Worm (Caenorhabditis elegans): ENCODE measurements around the gene W02A2.5.

Gene W02A2.5

DNA sequence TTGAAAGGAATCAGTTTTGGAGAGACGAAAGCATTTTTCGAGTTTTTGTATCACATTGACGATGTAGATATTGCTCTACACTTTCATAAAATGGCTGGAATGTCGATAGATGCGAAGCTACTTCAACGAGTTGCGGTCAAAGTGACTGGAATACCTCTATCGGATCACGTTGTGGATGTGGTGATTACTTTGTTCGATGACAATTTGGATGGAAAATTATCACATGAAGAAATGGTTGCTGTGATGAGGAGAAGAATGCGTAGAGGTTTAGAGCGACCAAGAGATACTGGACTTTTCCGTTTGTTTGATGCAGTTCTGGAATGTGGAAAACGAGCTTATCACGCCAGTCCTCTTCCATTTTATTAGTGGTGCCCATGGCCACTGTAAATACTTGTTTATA, 43.0 kb upstream of the W02A2.5 start:
- TF ChIP-seq unc-86 (tag; optimal IDR thresholded peaks at IDR 0.05) (no peak), unc-42 (tag; optimal IDR thresholded peaks at IDR 0.05) (no peak), sox-2 (GFP tag; IDR thresholded peaks at IDR 0.05) (no peak), hlh-6 (tag; optimal IDR thresholded peaks at IDR 0.05) (no peak), unc-3 (GFP tag; conservative IDR thresholded peaks at IDR 0.05) (no peak), unc-3 (tag; optimal IDR thresholded peaks at IDR 0.05) (no peak), lim-6 (tag; optimal IDR thresholded peaks at IDR 0.05) (no peak), lin-11 (tag; optimal IDR thresholded peaks at IDR 0.05) (no peak), ceh-34 (tag; optimal IDR thresholded peaks at IDR 0.05) (no peak)

DNA sequence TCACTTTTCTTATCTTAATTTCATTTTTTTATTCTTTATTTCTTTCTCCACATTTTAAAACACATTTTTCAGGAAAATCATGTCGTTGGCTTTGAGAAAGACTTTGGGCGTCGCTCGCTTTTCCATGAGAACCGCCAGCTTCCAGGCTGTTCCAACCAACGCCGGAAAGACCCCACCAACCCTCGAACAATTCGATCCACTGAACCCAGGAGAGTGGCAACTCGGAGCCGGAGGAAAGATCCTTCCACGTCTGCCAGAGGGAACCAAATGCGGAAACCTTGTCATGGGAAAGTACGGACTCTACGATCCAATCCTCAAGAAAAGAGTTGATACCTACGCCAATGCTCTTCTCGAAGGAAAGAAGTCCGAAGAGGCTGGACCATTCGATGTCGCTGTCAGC, 42.5 kb upstream of the W02A2.5 start, which contains the start of gene kdp-1:
kdp-1 (plus strand) TSS at position 80 of the 400 bp plus-strand sequence.
- TF ChIP-seq hlh-15 (tag; optimal IDR thresholded peaks at IDR 0.05): no peak
- no peak for TF ChIP-seq elt-2 (tag; optimal IDR thresholded peaks at IDR 0.05)
- no peak for TF ChIP-seq eyg-1 (tag; optimal IDR thresholded peaks at IDR 0.05)
- no peak for TF ChIP-seq ceh-14 (tag; optimal IDR thresholded peaks at IDR 0.05)
- TF ChIP-seq zip-5 (tag; optimal IDR thresholded peaks at IDR 0.05): no peak

DNA sequence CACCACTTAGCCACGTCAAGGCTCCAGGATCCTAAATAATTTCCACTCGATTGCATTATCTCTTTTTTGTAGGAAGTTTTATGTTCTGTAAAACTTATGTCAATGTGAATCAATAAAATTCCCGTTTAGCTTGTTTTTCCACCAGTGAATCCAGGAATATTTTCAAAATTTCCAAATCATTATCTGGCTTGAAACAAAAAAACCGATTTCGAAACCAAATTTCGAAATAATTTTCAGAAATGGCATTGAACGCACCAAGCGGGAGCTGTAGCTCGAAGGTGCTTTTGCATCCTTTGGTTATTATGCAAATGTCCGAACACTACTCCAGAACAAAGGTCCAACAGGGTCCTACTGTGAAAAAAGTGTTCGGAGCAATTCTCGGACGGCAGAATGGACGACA, 42.1 kb upstream of the W02A2.5 start, which contains the start of gene csn-6:
csn-6 (plus strand) TSS at position 234 of the 400 bp plus-strand sequence.
- no peak for TF ChIP-seq ceh-9 (tag; optimal IDR thresholded peaks at IDR 0.05)

DNA sequence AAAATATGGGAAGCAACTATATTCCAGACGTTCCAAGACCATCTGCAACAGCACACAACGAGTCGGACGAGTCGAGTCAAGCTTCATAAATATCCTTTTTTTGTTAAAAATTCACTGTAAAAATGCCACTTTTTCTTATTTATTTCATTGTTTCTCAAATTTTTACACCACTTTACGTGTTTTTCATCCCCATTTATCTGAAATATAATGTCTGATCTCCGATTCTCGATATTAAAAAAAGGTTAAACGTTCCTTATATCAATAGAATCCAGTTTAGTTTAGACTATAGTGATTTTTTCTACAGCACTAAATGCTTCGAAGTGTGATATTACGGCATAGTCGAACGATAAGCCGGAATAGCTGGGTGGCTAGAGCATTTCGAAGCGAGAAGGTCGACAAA, 39.2 kb upstream of the W02A2.5 start, which contains the start of gene Y67H2A.7:
Y67H2A.7 (plus strand) TSS at position 301 of the 400 bp plus-strand sequence.
- TF ChIP-seq pha-2 (tag; optimal IDR thresholded peaks at IDR 0.05) (no peak), sox-4 (tag; optimal IDR thresholded peaks at IDR 0.05) (no peak), npax-4 (tag; optimal IDR thresholded peaks at IDR 0.05) (no peak), ets-4 (tag; optimal IDR thresholded peaks at IDR 0.05) (no peak)

DNA sequence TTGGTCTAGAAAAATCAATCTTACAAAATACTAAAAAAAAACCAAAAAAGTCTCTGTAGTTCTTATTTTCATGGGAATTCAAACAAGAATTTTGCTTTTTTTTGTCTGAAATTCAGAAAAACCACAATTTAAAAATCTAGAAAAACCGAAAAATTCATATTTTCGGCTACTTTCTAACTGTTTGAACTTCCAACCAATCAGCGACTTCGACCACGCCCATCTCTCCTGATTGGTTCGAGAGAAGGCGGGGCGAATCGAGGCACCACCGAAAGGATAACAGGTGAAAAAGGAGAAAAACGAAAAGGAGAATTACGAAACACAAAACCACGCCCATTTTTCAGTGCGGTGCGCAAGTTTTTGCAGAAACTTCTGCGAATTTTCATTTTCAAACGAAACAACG, 37.9 kb upstream of the W02A2.5 start:
- no peak for TF ChIP-seq dve-1 (tag; optimal IDR thresholded peaks at IDR 0.05)
- TF ChIP-seq pag-3 (tag; optimal IDR thresholded peaks at IDR 0.05; ENCODE audit: borderline replicate concordance): no peak
- TF ChIP-seq nfya-1 (tag; optimal IDR thresholded peaks at IDR 0.05): peak; percentile 62

DNA sequence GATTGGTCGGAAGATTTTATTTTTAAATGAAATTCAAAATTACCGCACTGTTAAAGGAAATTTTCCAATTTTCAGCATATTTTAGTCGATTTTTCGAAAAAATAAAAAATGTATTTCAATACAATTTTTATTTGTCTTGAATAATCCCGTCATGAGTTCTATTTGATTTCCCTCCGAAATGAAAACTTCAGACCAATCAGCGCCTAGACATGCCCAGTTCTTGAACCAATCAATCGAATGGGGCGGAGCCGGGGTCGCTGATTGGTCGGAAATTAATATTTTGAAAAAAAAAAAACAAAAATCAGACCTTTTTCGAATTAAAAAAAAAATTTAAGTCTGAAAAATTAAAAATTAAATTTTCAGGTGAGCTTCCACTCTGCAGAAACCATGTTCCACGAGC, 33.0 kb upstream of the W02A2.5 start:
- TF ChIP-seq pax-1 (tag; optimal IDR thresholded peaks at IDR 0.05) (no peak), nfya-1 (tag; optimal IDR thresholded peaks at IDR 0.05) (peak; percentile 64)

DNA sequence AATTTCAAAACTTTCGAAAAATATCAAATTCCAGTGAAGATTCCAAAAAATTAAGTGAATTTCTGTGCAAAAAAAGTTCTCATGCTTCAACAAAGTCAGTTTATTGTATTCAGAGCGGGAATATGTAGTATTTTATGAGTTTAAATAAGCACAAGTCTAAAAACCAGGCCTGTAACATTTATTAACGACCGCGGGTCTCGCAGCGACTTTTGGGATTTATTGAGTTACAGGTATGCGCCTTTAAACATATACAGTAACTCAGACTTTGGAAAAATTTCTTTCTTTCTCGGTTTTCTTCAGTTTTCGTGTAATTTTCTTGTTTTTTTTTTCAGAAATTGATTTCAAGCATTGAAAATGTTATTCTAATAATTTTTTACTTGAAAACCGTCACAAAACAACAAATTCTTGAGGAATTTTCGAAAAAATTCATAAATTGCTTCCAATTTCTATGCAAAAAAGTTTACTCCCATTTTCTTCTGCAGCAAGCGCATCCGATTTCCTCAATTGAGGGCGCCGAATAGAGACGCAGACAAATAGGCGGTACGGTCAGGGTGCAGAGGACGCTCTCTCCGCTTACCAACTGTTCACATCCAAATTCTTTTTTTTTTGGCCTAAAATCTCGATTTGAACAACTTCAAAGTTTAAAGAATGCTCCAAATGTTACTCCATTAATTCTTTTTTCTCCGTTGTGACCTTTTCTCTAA, 31.2 kb upstream of the W02A2.5 start:
- TF ChIP-seq odd-2 (tag; optimal IDR thresholded peaks at IDR 0.05) (no peak), ceh-18 (tag; optimal IDR thresholded peaks at IDR 0.05) (no peak), lim-6 (tag; optimal IDR thresholded peaks at IDR 0.05) (no peak), nfya-1 (tag; optimal IDR thresholded peaks at IDR 0.05) (peak; percentile 11), eyg-1 (tag; optimal IDR thresholded peaks at IDR 0.05) (no peak), nhr-11 (tag; optimal IDR thresholded peaks at IDR 0.05) (no peak), unc-86 (tag; optimal IDR thresholded peaks at IDR 0.05) (no peak)

DNA sequence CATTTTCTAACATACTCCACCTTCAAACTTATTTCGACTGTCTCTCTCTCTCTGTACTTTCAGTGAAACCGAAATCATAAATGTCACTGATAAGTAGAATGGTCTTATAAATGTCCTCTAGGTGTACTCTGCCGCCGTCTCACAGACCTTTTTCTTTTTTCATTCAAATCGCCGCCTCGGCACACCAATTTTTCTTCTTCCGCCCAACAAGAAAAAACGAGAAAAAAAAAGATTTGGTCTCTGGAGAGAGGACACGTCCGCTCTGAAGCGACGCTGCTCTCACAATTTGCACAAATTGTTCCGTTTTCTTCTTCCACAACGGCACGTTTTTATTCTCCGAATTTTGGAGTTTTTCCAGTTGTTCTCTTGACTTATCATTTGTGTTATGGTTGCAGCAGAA, 29.5 kb upstream of the W02A2.5 start:
- TF ChIP-seq madf-2 (tag; optimal IDR thresholded peaks at IDR 0.05): no peak
- TF ChIP-seq F13H6.1 (tag; optimal IDR thresholded peaks at IDR 0.05): no peak
- TF ChIP-seq fkh-6 (tag; optimal IDR thresholded peaks at IDR 0.05): no peak
- TF ChIP-seq hlh-13 (GFP tag; optimal IDR thresholded peaks at IDR 0.05): no peak
- TF ChIP-seq che-1 (tag; optimal IDR thresholded peaks at IDR 0.05): no peak
- TF ChIP-seq hlh-8 (tag; optimal IDR thresholded peaks at IDR 0.05): no peak
- no peak for TF ChIP-seq fkh-10 (GFP tag; optimal IDR thresholded peaks at IDR 0.05)
- TF ChIP-seq tbx-7 (tag; optimal IDR thresholded peaks at IDR 0.05): no peak
- no peak for TF ChIP-seq ceh-34 (tag; optimal IDR thresholded peaks at IDR 0.05)
- no peak for TF ChIP-seq ttx-3 (tag; optimal IDR thresholded peaks at IDR 0.05)
- no peak for TF ChIP-seq ahr-1 (tag; optimal IDR thresholded peaks at IDR 0.05)

Data from whole organism, late embryonic.